Fruit fly (Drosophila melanogaster): Measurements from ENCODE around the gene CG34248.

Gene CG34248

DNA sequence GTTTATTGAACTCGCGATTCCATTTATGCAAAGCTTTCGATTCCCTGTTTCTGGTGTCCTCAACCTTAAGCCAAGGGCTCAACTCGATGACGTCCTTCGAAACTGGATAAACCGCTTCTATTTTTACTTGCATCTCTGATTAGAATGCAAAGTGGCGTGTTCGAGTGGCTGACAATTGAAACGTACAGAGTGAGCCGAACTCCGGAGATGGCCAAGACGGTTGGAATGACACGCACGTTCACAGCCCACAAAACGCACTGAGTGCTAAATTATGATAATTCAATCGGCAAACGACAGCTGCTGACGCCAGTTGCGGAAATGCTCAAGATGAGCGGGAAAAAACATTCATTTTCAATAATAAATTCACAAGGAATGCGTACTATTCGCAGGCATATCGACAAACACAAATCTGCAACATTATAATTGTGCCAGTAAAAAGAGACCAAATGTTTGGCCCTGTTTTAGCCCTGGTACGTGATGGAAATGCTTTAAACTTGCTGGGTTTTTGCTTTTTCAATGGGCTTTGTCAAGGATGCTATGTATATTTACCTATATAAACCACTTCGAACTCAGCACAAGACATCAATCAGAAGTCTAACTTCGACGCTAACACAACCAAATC, 1.7 kb upstream of the CG34248 start, which contains the start of gene CG13066:
CG13066 (plus strand) TSS at position 572 of the 622 bp plus-strand sequence.
- TF ChIP-seq pan (optimal IDR thresholded peaks at IDR 0.05) (no peak), CG8478 (optimal IDR thresholded peaks at IDR 0.05) (no peak), Dll (optimal IDR thresholded peaks at IDR 0.05) (no peak), usp (GFP tag; optimal IDR thresholded peaks at IDR 0.05) (no peak), EcR (GFP tag; optimal IDR thresholded peaks at IDR 0.05) (no peak), psq (optimal IDR thresholded peaks at IDR 0.05) (no peak)

- TF ChIP-seq psq (optimal IDR thresholded peaks at IDR 0.05): no peak
- TF ChIP-seq pan (optimal IDR thresholded peaks at IDR 0.05): no peak
- TF ChIP-seq CG8478 (optimal IDR thresholded peaks at IDR 0.05): no peak
- TF ChIP-seq Dll (optimal IDR thresholded peaks at IDR 0.05): no peak
- TF ChIP-seq usp (GFP tag; optimal IDR thresholded peaks at IDR 0.05): no peak
- no peak for TF ChIP-seq EcR (GFP tag; optimal IDR thresholded peaks at IDR 0.05)
Measured at dm6 chr3L:16269092-16269491, 1.6 kb downstream of the CG34248 start, which contains the start of gene CG13068. TSS of gene CG13068 (plus strand) at chr3L:16269392.

DNA sequence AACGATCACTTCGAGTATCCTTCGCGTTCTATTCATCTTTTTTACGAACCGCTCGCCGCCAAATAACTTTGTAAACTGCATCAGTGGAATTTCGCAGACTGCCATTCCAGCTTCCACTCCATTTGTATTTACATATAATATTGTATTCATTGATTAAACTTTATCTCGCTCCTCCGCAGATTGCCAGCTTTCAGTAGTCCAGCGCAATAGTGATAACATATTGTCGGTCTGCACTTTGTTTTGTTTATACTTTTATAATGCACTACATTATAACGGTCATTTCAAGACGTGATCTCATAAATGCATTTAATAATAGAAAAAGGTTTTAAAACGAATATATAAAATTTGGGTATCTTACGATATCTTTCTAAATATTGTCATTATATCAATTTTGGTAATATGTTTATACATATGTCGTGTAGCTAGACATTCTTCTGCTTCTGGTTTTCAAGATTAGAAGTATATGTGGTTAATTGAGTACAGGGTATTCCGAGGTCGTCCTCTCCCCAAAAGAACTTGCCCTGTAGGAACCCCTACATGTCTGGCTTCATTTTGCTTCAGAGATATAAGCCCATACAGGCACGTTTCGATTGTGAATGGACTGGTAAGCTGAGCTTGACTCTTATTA, 2.5 kb downstream of the CG34248 start, which contains the start of gene CG4950:
CG4950 (minus strand) TSS at position 51 of the 628 bp plus-strand sequence.
- no peak for TF ChIP-seq usp (GFP tag; optimal IDR thresholded peaks at IDR 0.05)
- TF ChIP-seq Dll (optimal IDR thresholded peaks at IDR 0.05): no peak
- TF ChIP-seq psq (optimal IDR thresholded peaks at IDR 0.05): no peak
- TF ChIP-seq CG8478 (optimal IDR thresholded peaks at IDR 0.05): no peak
- TF ChIP-seq EcR (GFP tag; optimal IDR thresholded peaks at IDR 0.05): no peak
- no peak for TF ChIP-seq pan (optimal IDR thresholded peaks at IDR 0.05)

DNA sequence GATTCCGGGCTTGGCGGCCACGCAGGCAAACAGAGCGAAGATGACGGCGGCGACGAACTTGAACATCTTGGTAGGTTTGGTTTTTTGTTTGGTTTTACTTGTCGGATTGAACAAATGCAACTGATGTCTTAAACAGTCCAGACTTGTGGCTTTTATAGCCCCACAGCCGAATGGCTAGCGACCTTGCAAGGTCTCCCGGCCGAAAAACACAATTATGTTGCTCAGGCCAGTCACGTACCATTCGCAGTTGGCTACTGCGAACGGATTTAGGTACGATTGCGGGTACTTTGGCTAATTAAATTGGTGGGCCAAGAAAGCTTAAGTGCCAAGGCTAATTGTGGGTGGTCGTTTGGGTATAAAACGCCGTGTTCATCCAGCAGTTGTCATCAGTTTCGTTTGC, 5.7 kb downstream of the CG34248 start, which contains the start of the genes CG13051 and CG13069:
CG13051 (minus strand) TSS at position 101 of the 400 bp plus-strand sequence.
CG13069 (plus strand) TSS at position 386 of the 400 bp plus-strand sequence.
- TF ChIP-seq pan (optimal IDR thresholded peaks at IDR 0.05) (no peak), EcR (GFP tag; optimal IDR thresholded peaks at IDR 0.05) (no peak), usp (GFP tag; optimal IDR thresholded peaks at IDR 0.05) (no peak), CG8478 (optimal IDR thresholded peaks at IDR 0.05) (no peak), Dll (optimal IDR thresholded peaks at IDR 0.05) (no peak), psq (optimal IDR thresholded peaks at IDR 0.05) (no peak)

DNA sequence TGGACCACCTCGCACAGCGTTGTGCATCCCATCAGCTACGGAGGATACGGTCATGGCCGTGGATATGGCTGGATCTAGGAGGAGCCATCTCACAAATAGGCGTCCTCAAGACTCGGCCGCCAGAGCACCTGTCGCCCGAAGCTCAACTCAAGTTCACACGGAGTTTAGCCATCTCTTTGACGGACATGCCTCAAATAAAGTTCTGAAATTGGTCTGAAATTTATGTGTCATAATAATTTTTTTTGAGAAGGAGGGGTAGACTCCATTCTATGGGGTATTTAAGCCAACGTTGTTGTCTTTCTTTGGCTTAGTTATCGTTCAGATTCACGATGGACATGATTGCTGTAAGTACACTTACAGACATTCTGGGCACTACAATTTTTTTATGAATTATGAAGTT, 7.7 kb downstream of the CG34248 start, which contains the start of gene CG13070:
CG13070 (plus strand) TSS at position 301 of the 400 bp plus-strand sequence.
- no peak for TF ChIP-seq psq (optimal IDR thresholded peaks at IDR 0.05)
- TF ChIP-seq Dll (optimal IDR thresholded peaks at IDR 0.05): no peak
- TF ChIP-seq CG8478 (optimal IDR thresholded peaks at IDR 0.05): no peak

- no peak for TF ChIP-seq pan (optimal IDR thresholded peaks at IDR 0.05)
Measured at dm6 chr3L:16262440-16262839, 8.3 kb downstream of the CG34248 start, which contains the start of gene CG13071. TSS of gene CG13071 (plus strand) at chr3L:16262740.

- TF ChIP-seq Dll (optimal IDR thresholded peaks at IDR 0.05) (no peak), psq (optimal IDR thresholded peaks at IDR 0.05) (no peak), pan (optimal IDR thresholded peaks at IDR 0.05) (no peak)
Measured at dm6 chr3L:16261505-16261904, 9.2 kb downstream of the CG34248 start, which contains the start of gene CG34247. TSS of gene CG34247 (minus strand) at chr3L:16261605.

DNA sequence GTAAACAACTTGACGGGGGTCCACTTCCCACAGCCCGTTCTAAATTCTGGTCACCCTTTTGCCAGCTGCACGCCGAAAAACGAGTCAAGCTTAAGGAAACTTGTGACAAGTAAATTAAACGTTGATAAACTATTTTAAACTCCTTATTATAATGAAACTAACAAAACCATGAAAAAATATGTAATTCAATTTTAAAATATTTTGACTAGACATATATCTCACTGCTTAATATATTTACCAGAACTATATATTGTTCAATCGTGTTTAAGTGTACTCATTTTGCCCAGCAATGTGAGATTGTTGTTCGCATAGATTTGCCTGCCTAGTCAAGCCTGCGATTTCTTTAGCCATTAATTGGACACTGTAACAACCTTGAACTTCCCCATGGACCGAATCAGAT, 11.2 kb downstream of the CG34248 start, which contains the start of gene CG13053:
CG13053 (minus strand) TSS at position 171 of the 400 bp plus-strand sequence.
- TF ChIP-seq usp (GFP tag; optimal IDR thresholded peaks at IDR 0.05): no peak
- no peak for TF ChIP-seq psq (optimal IDR thresholded peaks at IDR 0.05)
- TF ChIP-seq Dll (optimal IDR thresholded peaks at IDR 0.05): no peak
- TF ChIP-seq CG8478 (optimal IDR thresholded peaks at IDR 0.05): no peak

DNA sequence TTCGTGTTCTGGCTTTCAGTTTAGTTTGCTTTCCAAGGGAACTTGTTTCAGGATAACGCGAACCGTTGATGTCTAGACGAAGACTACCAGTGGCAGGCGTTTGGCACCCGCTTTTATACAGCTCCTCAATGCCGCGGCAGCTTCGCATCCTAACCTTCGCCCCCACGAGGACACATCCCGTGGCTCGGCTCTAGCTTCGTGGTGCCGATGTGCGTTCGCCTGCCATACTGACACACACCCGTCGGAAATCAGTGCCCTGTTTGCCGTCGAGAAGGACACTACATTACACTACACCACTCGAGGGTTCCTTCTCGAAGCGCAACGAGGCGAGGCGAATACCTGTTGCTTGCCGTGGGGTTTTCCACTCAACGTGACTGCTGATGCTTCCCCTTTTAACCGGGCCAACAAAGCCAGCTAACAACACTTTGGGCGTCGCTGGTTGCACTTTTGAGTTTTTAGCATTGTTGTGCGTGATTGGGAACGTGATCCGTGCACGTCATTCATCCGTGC, 13.5 kb downstream of the CG34248 start, which contains the start of gene CG13054:
CG13054 (minus strand) TSS at position 74 of the 510 bp plus-strand sequence.
- no peak for TF ChIP-seq Dll (optimal IDR thresholded peaks at IDR 0.05)
- no peak for TF ChIP-seq usp (GFP tag; optimal IDR thresholded peaks at IDR 0.05)
- no peak for TF ChIP-seq CG8478 (optimal IDR thresholded peaks at IDR 0.05)
- TF ChIP-seq psq (optimal IDR thresholded peaks at IDR 0.05): no peak
- TF ChIP-seq pan (optimal IDR thresholded peaks at IDR 0.05): no peak
- no peak for TF ChIP-seq EcR (GFP tag; optimal IDR thresholded peaks at IDR 0.05)

DNA sequence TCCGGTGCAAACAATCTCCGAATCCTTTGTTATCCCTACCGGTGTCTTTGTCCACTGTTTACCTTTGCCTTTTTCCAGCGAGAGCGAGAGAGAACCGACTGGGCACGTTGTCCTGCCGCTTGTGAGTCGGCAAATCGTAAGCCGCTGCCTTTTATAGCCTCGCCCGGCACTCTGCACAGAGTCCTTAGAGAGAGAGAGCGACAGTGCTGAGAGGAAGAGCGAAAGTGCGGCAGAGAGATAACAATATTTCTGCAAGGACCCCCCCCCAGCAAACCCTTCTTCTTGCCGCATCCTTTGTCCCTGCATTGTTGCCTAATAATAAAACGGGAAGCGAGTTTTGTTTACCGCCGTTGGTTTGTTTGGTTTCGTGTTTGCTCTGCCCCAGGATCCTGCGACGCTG, 18.4 kb downstream of the CG34248 start, which contains the start of gene CG13055:
CG13055 (minus strand) TSS at position 101 of the 400 bp plus-strand sequence.
- TF ChIP-seq usp (GFP tag; optimal IDR thresholded peaks at IDR 0.05): no peak
- TF ChIP-seq pan (optimal IDR thresholded peaks at IDR 0.05): no peak
- TF ChIP-seq CG8478 (optimal IDR thresholded peaks at IDR 0.05): no peak
- TF ChIP-seq EcR (GFP tag; optimal IDR thresholded peaks at IDR 0.05): no peak
- no peak for TF ChIP-seq Dll (optimal IDR thresholded peaks at IDR 0.05)
- TF ChIP-seq psq (optimal IDR thresholded peaks at IDR 0.05): no peak

dm6 chr3L:16241296-16241695, 29.4 kb downstream of the CG34248 start:
- peak in 1 of 2 experiments; percentile 61 for TF ChIP-seq EcR (GFP tag; optimal IDR thresholded peaks at IDR 0.05)
- no peak for TF ChIP-seq usp (GFP tag; optimal IDR thresholded peaks at IDR 0.05)

DNA sequence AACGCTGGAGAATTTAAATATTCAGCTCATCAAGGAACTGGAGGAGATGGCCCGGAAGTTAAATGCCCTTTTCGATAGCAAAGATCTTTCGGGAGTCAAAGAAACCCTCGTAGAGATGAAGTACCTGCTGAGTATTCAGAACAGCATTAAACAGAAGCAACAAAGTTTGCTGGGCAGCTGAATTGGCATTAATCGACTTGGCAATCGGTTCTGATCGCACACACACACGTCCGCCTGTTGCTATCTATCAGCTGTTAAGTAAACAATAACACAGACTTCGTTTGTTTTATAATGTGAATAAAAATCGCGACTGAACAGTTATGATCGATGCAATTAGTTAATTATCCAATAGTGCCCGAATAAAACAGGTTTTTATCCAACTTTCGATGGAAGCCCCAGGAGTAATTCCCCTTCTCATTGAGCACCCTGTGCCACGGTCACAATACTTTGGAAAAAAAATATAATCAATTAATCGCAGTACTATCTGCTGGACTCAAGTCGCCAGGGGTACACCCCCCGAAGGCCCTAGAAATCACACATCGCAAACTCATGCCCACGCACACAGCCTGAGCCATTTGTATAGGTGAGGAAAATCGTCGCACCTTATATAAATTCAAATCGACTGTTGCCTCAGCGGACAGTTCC, 36.7 kb downstream of the CG34248 start:
- TF ChIP-seq usp (GFP tag; optimal IDR thresholded peaks at IDR 0.05): no peak
- TF ChIP-seq Dll (optimal IDR thresholded peaks at IDR 0.05): no peak
- TF ChIP-seq EcR (GFP tag; optimal IDR thresholded peaks at IDR 0.05): no peak
- no peak for TF ChIP-seq CG8478 (optimal IDR thresholded peaks at IDR 0.05)
- no peak for TF ChIP-seq psq (optimal IDR thresholded peaks at IDR 0.05)
- TF ChIP-seq pan (optimal IDR thresholded peaks at IDR 0.05): no peak

Data from whole organism.